Comparison of ENCODE assay signal across 1 worm cellular context in the genomic region with DNA sequence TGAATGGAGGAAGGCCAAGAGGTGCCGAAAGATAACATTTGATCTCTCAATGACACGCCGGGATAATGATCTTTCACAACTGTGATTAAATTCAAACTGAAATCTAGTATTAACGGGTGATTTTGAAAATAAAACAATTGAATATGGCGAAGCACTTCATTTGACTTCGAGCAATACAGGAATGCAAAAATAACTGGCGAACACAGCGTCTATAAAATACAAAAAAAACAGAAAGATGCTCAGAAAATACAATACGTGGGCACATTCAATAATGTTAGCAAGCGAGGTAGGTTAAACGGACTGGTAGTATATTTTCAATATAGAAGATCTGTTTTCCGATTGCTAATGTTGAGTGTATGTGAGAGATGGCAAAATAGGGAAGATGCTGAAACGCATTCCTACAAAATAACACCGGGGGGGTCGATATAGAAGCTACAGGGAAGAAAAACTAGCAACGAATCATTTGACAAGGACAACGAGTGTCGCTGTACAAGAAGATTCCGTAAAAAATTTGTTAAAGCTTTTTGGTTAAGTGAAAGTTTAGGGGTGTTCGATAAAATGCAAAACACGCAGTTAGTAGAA.
A peak's percentile ranks its signal among the peaks of the same experiment; 100 is the strongest.
TF ChIP-seq lines count a peak whose summit lies in the region.

No protein-coding gene starts in this region.

TF ChIP-seq in whole organism, young adult, 124 proteins besides CTCF, POLR2A, EP300 and RAD21 (continued from another document):
- TF ChIP-seq atf-7 (tag; optimal IDR thresholded peaks at IDR 0.05; lab: Kevin White, UChicago) (peak; percentile 27), ztf-18 (tag; optimal IDR thresholded peaks at IDR 0.05; lab: Kevin White, UChicago) (peak; percentile 22), egl-44 (GFP tag; IDR thresholded peaks at IDR 0.05; lab: Robert Waterston, UW) (no peak), ceh-40 (GFP tag; IDR thresholded peaks at IDR 0.05; lab: Robert Waterston, UW) (no peak; the same call in 1 of the 2 replicates), gei-17 (GFP tag; optimal IDR thresholded peaks at IDR 0.05; lab: Kevin White, UChicago) (no peak), rec-8 (tag; optimal IDR thresholded peaks at IDR 0.05; lab: Kevin White, UChicago) (no peak), pha-4 (tag; optimal IDR thresholded peaks at IDR 0.05; lab: Kevin White, UChicago) (no peak), F22D6.2 (tag; optimal IDR thresholded peaks at IDR 0.05; lab: Kevin White, UChicago) (no peak), ekl-4 (GFP tag; IDR thresholded peaks at IDR 0.05; lab: Robert Waterston, UW) (peak; percentile 65), ztf-3 (GFP tag; optimal IDR thresholded peaks at IDR 0.05; lab: Kevin White, UChicago) (no peak), madf-10 (tag; optimal IDR thresholded peaks at IDR 0.05; lab: Kevin White, UChicago) (no peak), F37B4.10 (GFP tag; IDR thresholded peaks at IDR 0.05; lab: Robert Waterston, UW) (no peak), nhr-90 (tag; optimal IDR thresholded peaks at IDR 0.05; lab: Kevin White, UChicago) (no peak), xnd-1 (tag; optimal IDR thresholded peaks at IDR 0.05; lab: Kevin White, UChicago) (peak; percentile 50), bed-1 (GFP tag; IDR thresholded peaks at IDR 0.05; lab: Robert Waterston, UW) (no peak), lin-40 (tag; optimal IDR thresholded peaks at IDR 0.05; lab: Kevin White, UChicago) (no peak), lin-54 (GFP tag; optimal IDR thresholded peaks at IDR 0.05; lab: Kevin White, UChicago) (peak; percentile 46), dpff-1 (tag; optimal IDR thresholded peaks at IDR 0.05; lab: Kevin White, UChicago) (no peak), fkh-3 (tag; optimal IDR thresholded peaks at IDR 0.05; lab: Kevin White, UChicago) (no peak), madf-3 (GFP tag; IDR thresholded peaks at IDR 0.05; lab: Robert Waterston, UW) (peak; percentile 70; the same call in 1 of the 2 replicates), ztf-25 (GFP tag; IDR thresholded peaks at IDR 0.05; lab: Robert Waterston, UW) (no peak), aptf-3 (GFP tag; IDR thresholded peaks at IDR 0.05; lab: Robert Waterston, UW) (0 out of 2 replicates have a peak, but pooled peaks have one; percentile 49), sdz-38 (tag; optimal IDR thresholded peaks at IDR 0.05; lab: Kevin White, UChicago) (no peak), F49E8.2 (tag; optimal IDR thresholded peaks at IDR 0.05; lab: Kevin White, UChicago; ENCODE audit: insufficient read depth) (peak; percentile 66), nfyb-1 (GFP tag; IDR thresholded peaks at IDR 0.05; lab: Robert Waterston, UW) (no peak), K11D2.4 (GFP tag; IDR thresholded peaks at IDR 0.05; lab: Robert Waterston, UW) (no peak), hlh-26 (GFP tag; conservative IDR thresholded peaks at IDR 0.05; lab: Robert Waterston, UW) (no peak), B0019.2 (GFP tag; conservative IDR thresholded peaks at IDR 0.05; lab: Robert Waterston, UW) (no peak), ztf-6 (GFP tag; IDR thresholded peaks at IDR 0.05; lab: Robert Waterston, UW) (no peak), ztf-28 (GFP tag; IDR thresholded peaks at IDR 0.05; lab: Robert Waterston, UW) (no peak), F33H1.4 (GFP tag; IDR thresholded peaks at IDR 0.05; lab: Robert Waterston, UW) (peak; percentile 21; the same call in 1 of the 2 replicates), egl-18 (GFP tag; IDR thresholded peaks at IDR 0.05; lab: Robert Waterston, UW) (no peak), nhr-27 (tag; optimal IDR thresholded peaks at IDR 0.05; lab: Kevin White, UChicago) (no peak), sptf-2 (GFP tag; optimal IDR thresholded peaks at IDR 0.05; lab: Kevin White, UChicago) (no peak), mcd-1 (GFP tag; IDR thresholded peaks at IDR 0.05; lab: Robert Waterston, UW) (no peak), hmg-1.2 (GFP tag; IDR thresholded peaks at IDR 0.05; lab: Robert Waterston, UW) (peak; percentile 39), mel-28 (tag; optimal IDR thresholded peaks at IDR 0.05; lab: Kevin White, UChicago; ENCODE audit: borderline replicate concordance) (no peak), ama-1 (optimal IDR thresholded peaks at IDR 0.05; lab: Kevin White, UChicago) (no peak), ama-1 (GFP tag; optimal IDR thresholded peaks at IDR 0.05; lab: Kevin White, UChicago) (peak in 1 of 2 experiments; percentile 69), ceh-27 (GFP tag; optimal IDR thresholded peaks at IDR 0.05; lab: Kevin White, UChicago) (no peak), madf-8 (GFP tag; conservative IDR thresholded peaks at IDR 0.05; lab: Robert Waterston, UW) (peak; percentile 3), madf-6 (GFP tag; IDR thresholded peaks at IDR 0.05; lab: Robert Waterston, UW) (peak; percentile 79), ceh-79 (tag; optimal IDR thresholded peaks at IDR 0.05; lab: Kevin White, UChicago) (no peak), sea-2 (GFP tag; IDR thresholded peaks at IDR 0.05; lab: Robert Waterston, UW) (no peak), Y56A3A.18 (GFP tag; IDR thresholded peaks at IDR 0.05; lab: Robert Waterston, UW) (no peak), attf-5 (GFP tag; optimal IDR thresholded peaks at IDR 0.05; lab: Kevin White, UChicago) (peak; percentile 38), lin-26 (GFP tag; IDR thresholded peaks at IDR 0.05; lab: Robert Waterston, UW) (peak; percentile 81; the same call in 1 of the 2 replicates), bed-2 (GFP tag; IDR thresholded peaks at IDR 0.05; lab: Robert Waterston, UW) (no peak), ccch-3 (GFP tag; optimal IDR thresholded peaks at IDR 0.05; lab: Kevin White, UChicago) (no peak), hsf-1 (GFP tag; IDR thresholded peaks at IDR 0.05; lab: Robert Waterston, UW) (peak; percentile 58; the same call in 1 of the 2 replicates), tbp1 (GFP tag; optimal IDR thresholded peaks at IDR 0.05; lab: Kevin White, UChicago) (peak; percentile 32), dpl-1 (GFP tag; optimal IDR thresholded peaks at IDR 0.05; lab: Kevin White, UChicago) (no peak), zim-3 (tag; optimal IDR thresholded peaks at IDR 0.05; lab: Kevin White, UChicago) (no peak), K12H6.12 (tag; optimal IDR thresholded peaks at IDR 0.05; lab: Kevin White, UChicago) (no peak), tbx-9 (tag; optimal IDR thresholded peaks at IDR 0.05; lab: Kevin White, UChicago; ENCODE audit: borderline replicate concordance) (no peak), efl-1 (GFP tag; optimal IDR thresholded peaks at IDR 0.05; lab: Kevin White, UChicago) (no peak), hrde-1 (tag; optimal IDR thresholded peaks at IDR 0.05; lab: Kevin White, UChicago; ENCODE audit: borderline replicate concordance) (peak; percentile 32), dox-1 (GFP tag; IDR thresholded peaks at IDR 0.05; lab: Robert Waterston, UW) (peak; percentile 58), hlh-12 (tag; optimal IDR thresholded peaks at IDR 0.05; lab: Kevin White, UChicago) (no peak), T07F8.4 (tag; optimal IDR thresholded peaks at IDR 0.05; lab: Kevin White, UChicago) (no peak), F10E7.11 (tag; optimal IDR thresholded peaks at IDR 0.05; lab: Kevin White, UChicago) (no peak)
